Worm (Caenorhabditis elegans) whole organism, mixed stage, embryonic: ENCODE data around the gene pup-2.

Source experiments
- lin-13 ChIP-seq: fragments of 150-350 bp; optimal IDR thresholded peaks from 2 replicates; lab custom pipeline; 2014; ENCODE audit warnings: missing biosample characterization, missing genetic modification characterization
- mab-5 ChIP-seq: fragments of 150-350 bp; optimal IDR thresholded peaks from 2 replicates; lab custom pipeline; 2014; ENCODE audit warnings: missing biosample characterization, missing genetic modification characterization
- nhr-237 ChIP-seq: fragments of 150-350 bp; optimal IDR thresholded peaks from 2 replicates; lab custom pipeline; 2014; ENCODE audit warnings: missing biosample characterization, missing genetic modification characterization
- snpc-4 ChIP-seq: fragments of 150-350 bp; optimal IDR thresholded peaks from 2 replicates; lab custom pipeline; 2014; ENCODE audit warnings: missing biosample characterization, missing genetic modification characterization

DNA sequence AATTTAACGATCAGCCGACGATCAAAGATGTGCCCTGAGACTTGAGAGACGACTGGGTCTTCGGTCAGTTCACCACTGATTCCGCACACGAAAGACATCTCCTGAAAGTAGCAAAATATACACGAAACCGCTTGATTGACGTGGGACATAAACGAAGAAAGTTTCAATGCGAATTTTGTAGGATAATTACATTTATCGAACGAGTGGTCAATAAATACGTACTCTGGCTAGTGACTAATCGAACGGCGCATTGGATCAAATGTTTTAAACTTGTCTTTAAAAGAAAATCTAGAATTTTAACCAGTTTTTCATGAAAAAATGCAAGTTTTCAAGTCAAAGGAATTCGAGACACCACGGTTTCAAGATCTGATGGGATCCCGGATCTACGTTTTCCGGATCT, 13.8 kb upstream of the pup-2 start, which contains the start of gene prp-19:
- no peak for TF ChIP-seq snpc-4 (tag; lab: Kevin White, UChicago)
- TF ChIP-seq mab-5 (tag; lab: Kevin White, UChicago), result no peak
- TF ChIP-seq nhr-237, result no peak
- no peak for TF ChIP-seq lin-13 (tag; lab: Kevin White, UChicago)
